Worm (Caenorhabditis elegans) whole organism, L4 larva: Measurements from ENCODE around the gene Y39A1A.21.

Experiments
- F10B5.3 ChIP-seq: sonication (generic microtip); optimal IDR thresholded peaks from 2 replicates; lab custom pipeline; 2016; ENCODE audit warnings: mild to moderate bottlenecking, missing genetic modification characterization, missing compliant biosample characterization
- R02D3.7 ChIP-seq: fragments of 150-350 bp; sonication (generic microtip); optimal IDR thresholded peaks from 3 replicates; lab custom pipeline; 2014; ENCODE audit warnings: missing biosample characterization, missing genetic modification characterization
- Y75B8A.6 ChIP-seq: fragments of 200-800 bp; sonication (Bioruptor generic); IDR thresholded peaks from 2 replicates; pipeline ENCODE4 v1.3.6; 2022; ENCODE audit warnings: missing genetic modification reagents, missing genetic modification characterization, missing compliant biosample characterization
- cey-2 ChIP-seq: sonication (generic microtip); optimal IDR thresholded peaks from 3 replicates; lab custom pipeline; 2017; ENCODE audit warnings: missing genetic modification characterization, mild to moderate bottlenecking, missing compliant biosample characterization, antibody characterized with exemption, borderline replicate concordance; ENCODE audit not compliant: insufficient read depth
- dmd-8 ChIP-seq: fragments of 200-800 bp; sonication (Bioruptor generic); IDR thresholded peaks from 2 replicates; pipeline ENCODE4 v1.3.6; 2022; ENCODE audit warnings: missing genetic modification characterization, missing compliant biosample characterization
- lin-13 ChIP-seq: fragments of 150-350 bp; optimal IDR thresholded peaks from 2 replicates; lab custom pipeline; 2014; ENCODE audit warnings: missing biosample characterization, missing genetic modification reagents, missing genetic modification characterization
- lin-29 ChIP-seq: fragments of 200-800 bp; sonication (Bioruptor generic); IDR thresholded peaks from 2 replicates; pipeline ENCODE4 v1.3.6; 2022; ENCODE audit warnings: missing genetic modification reagents, missing genetic modification characterization, missing compliant biosample characterization
- nhr-102 ChIP-seq: sonication (generic microtip); optimal IDR thresholded peaks from 2 replicates; lab custom pipeline; 2016; ENCODE audit warnings: mild to moderate bottlenecking, missing genetic modification characterization, moderate library complexity, missing compliant biosample characterization
- nhr-28 ChIP-seq: fragments of 150-350 bp; optimal IDR thresholded peaks from 2 replicates; lab custom pipeline; 2014; ENCODE audit warnings: missing biosample characterization, missing genetic modification characterization
- nhr-76 ChIP-seq: fragments of 150-350 bp; optimal IDR thresholded peaks from 2 replicates; lab custom pipeline; 2014; ENCODE audit warnings: missing biosample characterization, missing genetic modification characterization
- nhr-77 ChIP-seq: fragments of 150-350 bp; optimal IDR thresholded peaks from 2 replicates; lab custom pipeline; 2014; ENCODE audit warnings: missing biosample characterization, missing genetic modification characterization
- spr-1 ChIP-seq: sonication (generic microtip); optimal IDR thresholded peaks from 2 replicates; lab custom pipeline; 2016; ENCODE audit warnings: mild to moderate bottlenecking, missing genetic modification characterization, missing compliant biosample characterization
- zag-1 ChIP-seq: fragments of 150-350 bp; optimal IDR thresholded peaks from 2 replicates; lab custom pipeline; 2014; ENCODE audit warnings: missing biosample characterization, missing genetic modification characterization

DNA sequence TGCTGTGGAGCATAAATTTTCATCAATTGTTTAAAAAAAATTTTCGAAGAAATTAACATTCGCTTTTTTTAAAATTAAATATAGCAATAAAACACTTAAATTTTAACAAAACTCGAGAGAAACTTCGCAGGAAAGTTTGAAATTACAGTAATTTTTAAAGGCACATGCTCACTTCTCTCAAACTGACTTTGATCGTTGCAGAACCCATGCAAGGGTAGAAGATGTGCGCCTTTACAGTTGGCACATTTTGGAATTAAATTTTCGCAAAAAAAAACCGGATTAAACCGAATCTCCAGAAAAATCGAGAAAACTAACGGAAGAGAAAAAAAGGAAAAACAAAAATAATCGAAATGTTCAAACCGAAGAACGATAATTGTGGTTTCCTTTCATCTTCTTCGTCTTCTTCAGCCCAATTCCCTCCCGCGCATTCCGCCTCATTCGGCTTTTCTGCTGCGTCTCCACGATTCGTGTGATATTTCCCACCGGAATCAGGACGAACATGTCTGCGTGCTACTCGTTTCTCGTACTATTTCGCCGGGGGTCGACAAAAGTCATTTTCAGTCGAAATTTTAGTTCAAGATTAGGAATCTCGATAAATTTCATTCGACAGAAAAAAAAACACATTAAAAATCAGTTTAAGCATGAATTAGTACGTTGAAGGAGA is 29.6 kb upstream of the Y39A1A.21 start:
- TF ChIP-seq cey-2 (tag; lab: Kevin White, UChicago): no peak
- no peak for TF ChIP-seq dmd-8
- TF ChIP-seq nhr-77 (tag; lab: Kevin White, UChicago): no peak
- TF ChIP-seq R02D3.7: no peak
- TF ChIP-seq spr-1: no peak
- TF ChIP-seq nhr-28: no peak
- TF ChIP-seq nhr-76 (tag; lab: Kevin White, UChicago): no peak
- no peak for TF ChIP-seq lin-29
- no peak for TF ChIP-seq zag-1
- no peak for TF ChIP-seq lin-13 (GFP tag; lab: Kevin White, UChicago)
- TF ChIP-seq Y75B8A.6: no peak
- no peak for TF ChIP-seq F10B5.3 (tag; lab: Kevin White, UChicago)
- TF ChIP-seq nhr-102 (tag; lab: Kevin White, UChicago): no peak
